Worm (Caenorhabditis elegans) whole organism, L4/young adult: ENCODE data around the gene sdz-36.
"Not testable (repeated sequence)": the region's sequence is repeated elsewhere in the genome, so short reads cannot be mapped to it uniquely, and the experiment has no call there.

Experiments used
- W03F9.2 ChIP-seq: fragments of 150-350 bp; optimal IDR thresholded peaks from 2 replicates; lab custom pipeline; 2014; ENCODE audit warnings: missing biosample characterization, missing genetic modification characterization
- dao-5 ChIP-seq: sonication (generic microtip); optimal IDR thresholded peaks from 2 replicates; lab custom pipeline; 2016; ENCODE audit warnings: missing genotype, missing genetic modification characterization, moderate library complexity, missing compliant biosample characterization
- him-1 ChIP-seq: sonication (generic microtip); optimal IDR thresholded peaks from 2 replicates; lab custom pipeline; 2016; ENCODE audit warnings: missing genotype, missing genetic modification reagents, missing genetic modification characterization, missing compliant biosample characterization

sdz-36 gene

DNA sequence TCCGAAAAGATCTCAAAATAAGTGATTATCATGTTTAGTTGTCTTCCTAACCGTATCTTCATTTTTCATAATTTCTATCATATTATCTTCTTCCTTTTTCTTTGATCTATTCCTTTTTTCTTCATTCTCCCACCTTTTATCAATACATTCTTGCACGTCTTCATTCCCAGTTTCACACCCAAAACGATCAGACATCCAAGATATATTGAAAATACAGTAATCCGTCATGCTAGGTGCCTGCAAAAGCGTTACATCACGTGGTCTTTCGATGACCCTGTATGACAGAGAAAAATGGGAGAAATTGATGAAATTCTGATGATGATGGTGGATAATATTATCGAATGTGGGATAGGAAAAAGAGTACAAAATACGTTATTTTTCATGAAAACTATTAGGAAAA, 18.3 kb upstream of the sdz-36 start:
- TF ChIP-seq him-1 (tag; lab: Kevin White, UChicago) = no peak
- no peak for TF ChIP-seq dao-5 (tag; lab: Kevin White, UChicago)
- TF ChIP-seq W03F9.2 (tag; lab: Kevin White, UChicago) = no peak

DNA sequence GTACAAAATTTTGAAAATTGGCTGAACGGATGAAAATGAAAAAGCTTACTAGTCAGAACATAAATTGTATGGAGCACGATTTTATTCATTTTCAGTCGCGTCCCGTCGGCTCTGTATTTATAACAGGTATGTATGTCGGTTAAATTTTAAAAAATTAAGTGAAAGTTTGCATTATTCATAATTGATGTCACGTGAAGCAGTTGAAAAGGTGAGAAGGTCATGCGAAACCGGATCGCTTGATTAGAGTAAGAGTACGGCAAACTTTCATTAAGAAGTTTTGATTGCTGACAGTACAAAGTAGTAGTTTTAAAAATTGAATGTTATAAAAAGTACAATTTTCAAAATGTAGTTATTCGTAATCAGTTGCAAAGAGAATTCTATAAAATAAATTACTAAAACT, 17.5 kb upstream of the sdz-36 start:
- TF ChIP-seq W03F9.2 (tag; lab: Kevin White, UChicago) = no peak
- TF ChIP-seq dao-5 (tag; lab: Kevin White, UChicago) = no peak
- TF ChIP-seq him-1 (tag; lab: Kevin White, UChicago) = no peak

DNA sequence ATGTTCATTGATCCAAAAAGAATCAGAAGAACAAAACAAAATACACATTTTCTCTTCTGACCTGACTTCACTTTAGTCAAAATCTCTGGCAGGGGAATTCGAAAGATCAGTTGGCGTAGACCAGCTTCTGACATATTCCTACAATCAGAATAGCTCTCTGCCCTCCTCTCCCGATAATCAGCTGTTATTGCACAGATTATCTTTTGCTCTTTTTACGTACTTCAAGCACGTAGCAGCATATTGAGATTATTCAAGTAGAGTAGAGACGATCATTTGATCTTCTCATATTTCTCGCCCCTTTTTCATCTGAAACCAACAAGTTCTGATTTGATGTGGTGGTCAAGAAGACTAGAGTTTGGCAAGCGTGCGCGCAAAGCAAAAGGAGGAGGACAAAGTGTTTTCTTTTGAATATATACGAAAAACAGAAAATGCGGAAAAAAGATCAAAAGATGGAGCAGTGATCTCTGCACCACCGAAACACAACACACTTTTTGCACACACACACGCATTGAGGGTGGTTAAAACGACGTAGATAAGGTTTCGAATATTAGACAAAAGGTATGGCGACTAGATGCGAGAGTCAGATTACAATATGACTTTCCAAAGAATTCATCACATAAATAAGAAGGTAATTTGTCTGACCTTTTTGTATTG, 16.9 kb upstream of the sdz-36 start:
- TF ChIP-seq dao-5 (tag; lab: Kevin White, UChicago) (no peak), him-1 (tag; lab: Kevin White, UChicago) (no peak), W03F9.2 (tag; lab: Kevin White, UChicago) (no peak)

DNA sequence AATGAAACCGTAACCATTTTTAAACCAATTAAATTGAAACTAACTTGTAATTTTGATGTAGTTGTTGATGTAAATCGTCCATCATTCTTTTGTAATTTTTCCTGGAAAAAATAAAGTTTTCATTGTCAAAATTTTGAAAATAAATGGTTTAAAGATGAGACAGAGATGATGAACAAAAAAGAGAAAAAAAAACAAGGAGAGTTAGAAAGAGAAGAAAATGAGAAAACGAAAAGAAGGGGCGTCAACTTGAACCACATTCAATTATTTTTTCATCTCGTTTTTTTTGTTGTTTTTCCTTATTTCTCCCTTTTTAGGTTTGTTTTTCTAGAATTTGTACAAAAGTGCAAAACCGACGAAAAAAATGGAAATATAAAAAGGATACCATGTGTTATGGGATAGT, 15.2 kb upstream of the sdz-36 start, which contains the start of gene nhr-34:
TSS of gene nhr-34 (minus strand) at position 101 of the 400 bp plus-strand sequence.
- TF ChIP-seq him-1 (tag; lab: Kevin White, UChicago) = no peak
- no peak for TF ChIP-seq W03F9.2 (tag; lab: Kevin White, UChicago)
- no peak for TF ChIP-seq dao-5 (tag; lab: Kevin White, UChicago)

DNA sequence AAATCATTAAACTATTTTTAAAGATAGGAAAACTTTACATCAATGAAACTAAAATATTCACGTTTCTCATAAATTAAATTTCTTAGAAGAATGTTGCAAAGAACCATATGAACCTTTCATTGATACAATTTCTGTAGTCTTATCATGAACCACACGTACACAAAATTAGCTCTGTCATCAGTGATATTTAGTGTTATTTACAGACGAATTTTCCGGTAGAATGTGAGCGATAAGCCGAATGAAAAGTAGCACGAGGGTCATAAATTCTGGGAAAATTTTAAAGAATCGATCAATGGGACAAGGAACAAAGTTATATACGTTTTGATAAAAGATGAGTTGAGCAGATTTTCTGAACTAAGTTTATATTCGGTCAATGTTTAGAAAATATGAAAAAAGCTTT, 14.2 kb upstream of the sdz-36 start:
- TF ChIP-seq dao-5 (tag; lab: Kevin White, UChicago) (no peak), W03F9.2 (tag; lab: Kevin White, UChicago) (no peak), him-1 (tag; lab: Kevin White, UChicago) (no peak)

DNA sequence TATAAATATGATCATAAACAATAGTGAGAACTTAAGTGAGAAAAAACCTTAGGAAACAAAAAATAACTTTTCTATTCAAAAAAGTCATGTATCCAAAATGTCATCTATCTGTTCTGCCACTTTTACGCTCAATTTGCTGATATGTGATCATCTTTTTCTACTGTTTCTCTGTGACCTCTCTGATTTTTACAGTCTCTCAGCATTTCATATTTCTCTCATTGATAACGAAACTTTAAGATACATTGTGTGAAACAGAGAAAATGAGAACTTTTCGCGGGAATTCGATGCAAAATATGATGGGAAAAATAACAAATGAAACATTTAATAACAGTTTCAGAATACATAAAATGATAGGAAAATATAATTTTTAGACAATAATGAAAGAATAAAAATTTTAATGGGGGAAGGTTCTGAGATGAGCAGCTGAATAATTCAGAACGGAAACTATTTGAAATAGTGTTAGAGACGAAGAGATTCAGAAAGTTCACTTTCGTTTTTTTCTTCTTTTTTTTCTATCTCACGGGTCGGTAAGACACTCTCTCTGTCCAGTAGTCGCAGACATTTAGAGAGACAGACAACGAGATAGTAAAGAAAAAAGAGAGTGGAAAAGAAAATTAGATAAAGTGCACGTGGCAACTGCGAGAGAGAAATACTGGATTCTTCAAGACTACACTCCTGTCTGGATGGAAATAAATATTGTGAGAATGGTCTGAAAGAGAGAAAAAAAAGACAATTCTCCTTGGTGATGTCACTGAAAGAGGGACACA, 13.3 kb upstream of the sdz-36 start:
- TF ChIP-seq W03F9.2 (tag; lab: Kevin White, UChicago) (peak; percentile 49), dao-5 (tag; lab: Kevin White, UChicago) (no peak), him-1 (tag; lab: Kevin White, UChicago) (peak; percentile 1)

DNA sequence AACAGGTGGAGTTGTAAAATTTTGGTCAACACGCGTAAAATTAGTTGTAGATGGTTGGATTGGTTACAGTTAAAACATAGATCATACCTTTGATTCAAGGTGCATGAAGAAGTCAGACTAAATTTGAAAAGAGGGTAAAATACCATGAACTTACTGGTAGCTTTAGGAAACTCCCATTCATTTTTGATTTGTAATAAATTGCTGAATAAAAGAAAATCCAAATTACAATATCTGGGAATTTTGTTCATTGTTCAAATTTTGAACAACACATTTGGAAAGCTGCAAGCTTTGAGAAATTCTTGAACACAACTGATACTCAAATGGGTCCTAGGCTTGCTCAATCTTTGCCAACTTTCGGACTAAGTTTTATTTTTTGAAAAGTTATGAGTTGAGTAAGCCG, 12.7 kb upstream of the sdz-36 start:
- TF ChIP-seq dao-5 (tag; lab: Kevin White, UChicago) (no peak), him-1 (tag; lab: Kevin White, UChicago) (no peak), W03F9.2 (tag; lab: Kevin White, UChicago) (no peak)

DNA sequence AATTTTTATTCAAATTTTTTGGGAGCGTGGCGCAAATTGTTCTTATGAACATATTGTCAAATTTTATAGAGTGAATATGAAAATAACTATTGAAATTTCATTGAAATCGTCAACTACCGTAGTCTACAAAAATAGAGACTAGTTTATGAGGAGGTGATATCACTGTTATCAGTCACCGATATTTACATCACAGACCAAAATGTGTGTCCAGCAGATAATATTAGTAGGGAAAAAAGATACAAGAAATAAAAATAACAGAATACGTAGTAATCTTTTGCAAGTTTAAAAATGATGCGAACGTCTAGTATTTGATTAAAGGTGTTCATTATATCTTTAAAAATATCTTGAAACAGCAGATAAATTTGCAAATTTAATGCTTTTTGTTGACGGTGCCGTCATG, 11.4 kb upstream of the sdz-36 start:
- no peak for TF ChIP-seq dao-5 (tag; lab: Kevin White, UChicago)
- TF ChIP-seq W03F9.2 (tag; lab: Kevin White, UChicago) = no peak
- TF ChIP-seq him-1 (tag; lab: Kevin White, UChicago) = no peak

DNA sequence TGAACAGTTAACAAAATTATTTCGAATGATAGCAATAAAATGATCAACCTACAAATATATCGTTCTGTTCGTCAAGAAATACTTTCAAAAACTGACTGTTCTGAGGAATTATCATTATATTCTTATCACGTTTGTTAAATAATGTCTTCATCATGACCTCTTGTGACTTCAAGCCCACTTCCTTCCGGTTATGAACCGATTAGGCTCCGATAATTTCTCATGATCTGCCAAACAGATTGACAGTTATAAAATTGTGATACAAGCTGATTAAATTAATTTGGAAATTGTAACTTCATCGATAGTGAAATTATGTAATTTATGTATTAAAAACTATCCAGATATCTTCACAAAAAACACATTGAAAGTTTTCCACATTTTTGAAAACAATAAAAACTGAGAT, 9.9 kb upstream of the sdz-36 start, which contains the start of gene ins-8:
TSS of gene ins-8 (minus strand) at position 101 of the 400 bp plus-strand sequence.
- TF ChIP-seq him-1 (tag; lab: Kevin White, UChicago) (no peak), dao-5 (tag; lab: Kevin White, UChicago) (no peak), W03F9.2 (tag; lab: Kevin White, UChicago) (no peak)

DNA sequence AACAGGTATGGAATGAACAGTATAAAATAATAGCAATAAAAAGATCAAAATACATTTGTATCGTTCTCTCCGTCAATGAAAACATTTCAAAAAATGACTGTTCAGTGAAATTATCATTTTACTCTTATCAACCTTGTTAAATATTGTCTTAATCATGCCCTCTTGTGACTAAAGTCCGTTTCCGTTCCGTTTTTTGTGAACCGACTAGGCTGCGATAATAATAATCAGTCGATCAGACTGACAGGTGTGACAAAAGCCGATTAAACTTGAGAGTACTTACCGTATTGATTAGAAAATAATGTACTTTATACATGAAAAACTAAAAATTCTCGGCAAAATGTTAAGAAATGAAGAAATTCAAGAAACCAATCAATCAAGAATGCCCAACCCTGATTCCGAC, 8.2 kb upstream of the sdz-36 start, which contains the start of gene ins-7:
TSS of gene ins-7 (minus strand) at position 332 of the 400 bp plus-strand sequence.
- no peak for TF ChIP-seq W03F9.2 (tag; lab: Kevin White, UChicago)
- no peak for TF ChIP-seq dao-5 (tag; lab: Kevin White, UChicago)
- no peak for TF ChIP-seq him-1 (tag; lab: Kevin White, UChicago)

DNA sequence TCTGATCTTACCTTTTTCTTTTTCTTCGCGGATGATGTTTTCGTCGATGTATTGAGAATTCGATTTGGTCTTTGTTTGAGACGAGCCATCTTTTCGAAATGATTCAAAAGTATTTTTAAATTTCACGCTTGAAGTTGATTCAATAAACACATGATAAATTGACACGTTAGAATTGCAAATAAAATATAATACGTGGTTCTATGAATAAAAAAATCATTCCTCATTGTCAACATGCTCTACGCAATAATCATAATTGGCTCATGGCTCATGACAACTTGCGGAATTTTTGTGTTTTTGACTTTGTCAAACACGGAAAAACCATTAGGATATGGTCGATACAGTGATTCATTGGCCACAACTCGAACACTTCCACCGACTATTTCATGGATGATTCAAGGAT, 7.3 kb upstream of the sdz-36 start, which contains the start of the genes htas-1 and ZK1251.3:
TSS of gene htas-1 (minus strand) at position 101 of the 400 bp plus-strand sequence.
TSS of gene ZK1251.3 (plus strand) at position 226 of the 400 bp plus-strand sequence.
- TF ChIP-seq dao-5 (tag; lab: Kevin White, UChicago) = no peak
- no peak for TF ChIP-seq W03F9.2 (tag; lab: Kevin White, UChicago)
- no peak for TF ChIP-seq him-1 (tag; lab: Kevin White, UChicago)

DNA sequence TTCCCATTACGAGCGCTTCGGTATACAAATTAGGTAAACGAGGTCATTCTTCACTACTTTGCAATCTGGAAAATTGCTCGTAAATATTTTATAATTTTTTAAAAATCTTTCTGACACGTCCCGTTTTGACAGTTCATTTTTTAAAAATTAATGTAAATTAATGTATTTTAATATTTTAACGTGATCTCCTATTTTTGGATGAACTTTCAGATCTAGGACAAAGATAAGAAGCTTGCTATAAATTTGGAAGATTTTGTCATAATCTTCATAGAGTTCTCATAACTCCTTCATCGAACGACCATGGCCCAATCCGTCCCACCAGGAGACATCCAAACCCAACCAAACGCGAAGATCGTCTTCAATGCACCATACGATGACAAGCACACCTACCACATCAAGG, 2.0 kb upstream of the sdz-36 start, which contains the start of gene msp-76:
TSS of gene msp-76 (plus strand) at position 301 of the 400 bp plus-strand sequence.
- not testable (repeated sequence) for TF ChIP-seq dao-5, W03F9.2, him-1 (tag; lab: Kevin White, UChicago)

DNA sequence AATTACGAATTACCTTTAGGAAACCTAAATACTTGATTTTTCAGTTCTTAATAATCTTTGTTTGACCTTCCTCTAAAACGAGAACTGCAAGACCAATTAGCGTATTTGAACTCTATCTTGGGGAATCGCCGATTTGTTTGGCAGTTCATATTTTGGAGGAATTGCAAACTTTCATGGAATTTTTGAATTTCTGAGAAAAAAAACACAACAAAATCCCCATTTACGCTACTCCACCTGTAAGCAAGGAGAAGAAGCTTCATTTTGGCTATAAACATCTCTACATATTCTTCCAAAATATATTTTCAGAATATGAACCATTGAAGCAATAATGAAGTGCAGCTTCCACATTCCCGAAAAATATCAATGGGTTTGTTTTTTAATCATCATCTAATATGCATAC, 2.1 kb downstream of the sdz-36 start, which contains the start of gene twk-9:
TSS of gene twk-9 (plus strand) at position 301 of the 400 bp plus-strand sequence.
- TF ChIP-seq W03F9.2 (tag; lab: Kevin White, UChicago) (no peak), dao-5 (tag; lab: Kevin White, UChicago) (no peak), him-1 (tag; lab: Kevin White, UChicago) (no peak)
